Fruit fly (Drosophila melanogaster) Kc167 (cell line): Measurements from ENCODE around the gene Dscam4.

Experiments
- Myc ChIP-seq: fragments of >200 bp; optimal IDR thresholded peaks from 2 replicates; lab custom pipeline; 2017; ENCODE audit warnings: missing external identifiers
- h ChIP-seq: fragments of >200 bp; optimal IDR thresholded peaks from 3 replicates; lab custom pipeline; 2018; ENCODE audit warnings: missing external identifiers
- insv ChIP-seq: fragments of >200 bp; optimal IDR thresholded peaks from 3 replicates; lab custom pipeline; 2018; ENCODE audit warnings: missing external identifiers
- psq ChIP-seq: fragments of >200 bp; optimal IDR thresholded peaks from 2 replicates; lab custom pipeline; 2017; ENCODE audit warnings: missing external identifiers
- ttk ChIP-seq: sonication (Bioruptor generic); optimal IDR thresholded peaks from 2 replicates; lab custom pipeline; 2017; ENCODE audit warnings: missing external identifiers

DNA sequence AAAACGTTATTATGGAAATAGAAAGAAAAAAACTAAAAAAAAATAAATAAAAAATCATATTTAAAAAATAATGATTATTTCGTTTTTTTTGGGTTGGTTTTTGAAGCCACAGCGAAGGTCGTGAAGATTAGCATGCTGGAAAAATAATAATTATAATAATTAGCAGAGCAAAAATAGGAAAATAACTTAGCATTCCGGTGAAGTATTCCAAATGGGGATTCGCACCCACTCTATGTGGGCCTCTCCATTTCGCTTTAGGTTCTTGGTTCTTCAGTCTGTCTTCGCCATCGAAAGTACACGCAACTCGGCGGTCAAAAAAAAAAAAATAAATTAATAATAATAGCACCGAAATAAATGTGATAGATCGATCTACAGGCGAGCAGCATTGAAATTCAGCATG is 89.8 kb downstream of the Dscam4 start, which contains the start of gene CG34462:
- TF ChIP-seq h (lab: Kevin White, UChicago) (no peak), ttk (lab: Kevin White, UChicago) (no peak), insv (lab: Kevin White, UChicago) (no peak), psq (lab: Kevin White, UChicago) (no peak), Myc (lab: Kevin White, UChicago) (no peak)
